Fruit fly (Drosophila melanogaster): Measurements from ENCODE around the gene Es2.

The Es2 gene

DNA sequence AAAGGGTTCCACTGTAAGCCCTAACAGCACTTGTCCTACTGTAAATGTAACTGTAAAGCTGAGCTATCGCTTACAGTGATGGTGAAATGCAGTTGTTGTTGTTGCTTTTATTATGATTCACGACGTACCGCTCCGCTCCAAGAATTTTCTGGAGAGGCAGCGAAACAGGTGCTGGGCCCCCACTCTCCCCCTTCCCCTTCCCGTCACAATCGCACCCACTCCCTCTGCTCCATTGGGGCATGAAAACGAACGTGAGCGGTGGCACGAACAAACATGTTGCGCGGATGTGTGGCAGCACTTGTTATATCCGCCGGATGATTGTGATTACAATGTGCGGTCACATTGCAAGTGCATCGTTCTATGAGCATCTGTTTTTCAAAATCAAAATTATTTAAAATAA is 41.7 kb upstream of the Es2 start (continued):
- TF ChIP-seq Atf6 (GFP tag; IDR thresholded peaks at IDR 0.05): no peak
- TF ChIP-seq twi (tag; optimal IDR thresholded peaks at IDR 0.05): peak; percentile 44
- no peak for TF ChIP-seq phol (tag; optimal IDR thresholded peaks at IDR 0.05)
- TF ChIP-seq CG15479 (GFP tag; optimal IDR thresholded peaks at IDR 0.05): peak; percentile 14
- TF ChIP-seq kni (GFP tag; optimal IDR thresholded peaks at IDR 0.05): peak; percentile 75
- peak; percentile 51 for TF ChIP-seq stwl (tag; optimal IDR thresholded peaks at IDR 0.05)
- TF ChIP-seq CG12744 (GFP tag; optimal IDR thresholded peaks at IDR 0.05): no peak
- TF ChIP-seq gfzf (GFP tag; optimal IDR thresholded peaks at IDR 0.05): peak; percentile 28
- no peak for TF ChIP-seq CG17829 (tag; optimal IDR thresholded peaks at IDR 0.05)
- no peak for TF ChIP-seq lab (GFP tag; optimal IDR thresholded peaks at IDR 0.05)

DNA sequence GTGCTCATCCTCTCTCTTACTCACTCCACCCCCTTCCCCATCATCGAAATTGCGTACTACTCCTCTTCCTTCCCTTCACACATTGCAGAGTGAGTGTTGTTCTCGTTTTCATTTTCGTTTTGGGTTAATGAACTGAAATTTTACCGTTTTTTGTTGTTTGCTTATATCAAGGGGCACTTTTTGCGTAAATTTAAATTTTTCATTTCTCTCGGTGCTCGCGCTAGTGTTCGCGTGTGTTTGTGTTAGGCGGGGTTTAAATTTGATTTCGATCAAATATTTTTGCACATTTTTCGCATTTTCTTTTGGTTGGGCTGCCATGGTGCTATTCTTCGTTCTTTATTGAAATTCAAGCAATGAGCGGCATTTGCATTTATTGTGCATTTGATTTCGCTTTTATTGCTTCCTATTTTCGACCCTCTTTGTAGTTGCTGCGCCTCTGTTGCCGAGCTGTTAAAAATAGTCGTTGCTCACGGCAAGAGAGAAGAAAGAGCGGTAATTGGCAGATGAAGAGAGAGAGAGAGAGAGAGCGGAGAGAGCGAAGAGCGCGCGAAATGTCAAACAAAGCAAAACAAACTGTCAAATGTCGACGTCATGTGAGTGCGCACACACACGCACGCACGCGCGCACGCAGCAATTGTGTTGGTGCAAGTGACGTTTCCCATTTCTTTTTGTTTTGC is 40.4 kb upstream of the Es2 start:
- TF ChIP-seq CG2712 (tag; optimal IDR thresholded peaks at IDR 0.05) (no peak), Oaz (GFP tag; IDR thresholded peaks at IDR 0.05) (no peak), eyg (GFP tag; optimal IDR thresholded peaks at IDR 0.05) (no peak), Lpt (GFP tag; optimal IDR thresholded peaks at IDR 0.05) (peak; percentile 88), CG3847 (GFP tag; IDR thresholded peaks at IDR 0.05) (no peak), zfh2 (GFP tag; optimal IDR thresholded peaks at IDR 0.05) (no peak), fd64A (GFP tag; optimal IDR thresholded peaks at IDR 0.05) (peak; percentile 7), CG17361 (GFP tag; IDR thresholded peaks at IDR 0.05) (peak; percentile 30; the same call in 1 of the 3 replicates), Xrp1 (GFP tag; IDR thresholded peaks at IDR 0.05) (peak; percentile 21; the same call in 1 of the 2 replicates), Fer2 (tag; optimal IDR thresholded peaks at IDR 0.05) (no peak), p53 (GFP tag; optimal IDR thresholded peaks at IDR 0.05) (no peak), Eip74EF (GFP tag; optimal IDR thresholded peaks at IDR 0.05) (peak in 1 of 2 experiments; percentile 2), unc-4 (GFP tag; IDR thresholded peaks at IDR 0.05; ENCODE audit: partially characterized antibody) (no peak), yki (optimal IDR thresholded peaks at IDR 0.05) (peak; percentile 99), CG9797 (GFP tag; optimal IDR thresholded peaks at IDR 0.05) (no peak), CG18599 (GFP tag; optimal IDR thresholded peaks at IDR 0.05) (no peak), CG17912 (GFP tag; optimal IDR thresholded peaks at IDR 0.05) (no peak), CG2875 (GFP tag; optimal IDR thresholded peaks at IDR 0.05) (no peak), HLH4C (GFP tag; IDR thresholded peaks at IDR 0.05; ENCODE audit: partially characterized antibody) (no peak), croc (GFP tag; conservative IDR thresholded peaks at IDR 0.05) (no peak), kni (GFP tag; optimal IDR thresholded peaks at IDR 0.05) (no peak), CG15514 (GFP tag; optimal IDR thresholded peaks at IDR 0.05) (no peak), Dll (GFP tag; IDR thresholded peaks at IDR 0.05; ENCODE audit: partially characterized antibody) (peak; percentile 58; the same call in 1 of the 4 replicates), MTF-1 (GFP tag; optimal IDR thresholded peaks at IDR 0.05; ENCODE audit: borderline replicate concordance) (peak; percentile 29), Med (GFP tag) (peak; percentile 49), eve (GFP tag; optimal IDR thresholded peaks at IDR 0.05) (peak in 1 of 2 experiments; percentile 68), CG7745 (tag; optimal IDR thresholded peaks at IDR 0.05) (no peak), CG11085 (GFP tag; IDR thresholded peaks at IDR 0.05) (no peak), CG10462 (GFP tag; optimal IDR thresholded peaks at IDR 0.05) (no peak), Max (GFP tag; optimal IDR thresholded peaks at IDR 0.05) (no peak), CG1647 (GFP tag; optimal IDR thresholded peaks at IDR 0.05) (no peak), Opbp (GFP tag; IDR thresholded peaks at IDR 0.05; ENCODE audit: partially characterized antibody) (no peak), CG5245 (GFP tag; optimal IDR thresholded peaks at IDR 0.05) (no peak), CG17385 (GFP tag; optimal IDR thresholded peaks at IDR 0.05) (peak; percentile 51), CG16815 (GFP tag; optimal IDR thresholded peaks at IDR 0.05) (no peak), chm (GFP tag; IDR thresholded peaks at IDR 0.05) (peak; percentile 77), hkb (optimal IDR thresholded peaks at IDR 0.05) (no peak), hkb (GFP tag; IDR thresholded peaks at IDR 0.05) (0 out of 2 replicates have a peak, but pooled peaks have one; percentile 30), Dfd (GFP tag; optimal IDR thresholded peaks at IDR 0.05) (peak; percentile 52 to 90)
